Worm (Caenorhabditis elegans): ENCODE data around the gene gcy-22.

Gene gcy-22

DNA sequence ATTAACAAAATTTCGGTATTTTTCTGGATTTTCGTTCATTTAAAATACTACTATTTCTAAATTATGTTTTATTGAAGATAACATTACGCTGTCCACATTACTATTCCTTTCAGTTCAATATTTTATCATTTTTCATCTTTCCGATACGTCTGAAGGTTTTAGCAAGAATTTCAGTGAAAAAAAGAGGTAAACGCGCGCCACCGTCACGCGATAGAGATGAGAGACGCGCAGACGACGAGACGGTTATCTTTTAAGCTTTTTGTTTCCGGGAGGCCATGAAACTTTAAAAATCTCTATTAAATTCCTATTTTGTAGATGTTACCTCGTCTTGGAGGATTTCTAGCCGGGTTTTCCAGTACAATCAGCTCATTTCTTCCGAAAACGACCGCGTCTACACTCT lies 12.9 kb upstream of the gcy-22 start, which contains the start of gene mrps-12:
Gene mrps-12 (plus strand): TSS at position 316 of the 400 bp plus-strand sequence.
- TF ChIP-seq rnt-1 (tag; optimal IDR thresholded peaks at IDR 0.05) (peak; percentile 9), nhr-71 (tag; optimal IDR thresholded peaks at IDR 0.05) (peak; percentile 35), efl-1 (optimal IDR thresholded peaks at IDR 0.05) (peak; percentile 12 to 37), efl-1 (GFP tag; optimal IDR thresholded peaks at IDR 0.05 in 1 of 2) (peak in 1 of 2 experiments; percentile 29), hlh-4 (tag; optimal IDR thresholded peaks at IDR 0.05) (no peak), tlp-1 (tag; optimal IDR thresholded peaks at IDR 0.05) (no peak), lin-15B (tag; optimal IDR thresholded peaks at IDR 0.05) (peak; percentile 14), lin-35 (GFP tag; optimal IDR thresholded peaks at IDR 0.05) (peak; percentile 17 to 42), lsy-2 (tag; optimal IDR thresholded peaks at IDR 0.05) (peak; percentile 7 to 61), C04F5.9 (tag; optimal IDR thresholded peaks at IDR 0.05) (no peak), unc-30 (tag; optimal IDR thresholded peaks at IDR 0.05) (no peak), dpl-1 (GFP tag; optimal IDR thresholded peaks at IDR 0.05) (peak in 1 of 3 experiments; percentile 15)

DNA sequence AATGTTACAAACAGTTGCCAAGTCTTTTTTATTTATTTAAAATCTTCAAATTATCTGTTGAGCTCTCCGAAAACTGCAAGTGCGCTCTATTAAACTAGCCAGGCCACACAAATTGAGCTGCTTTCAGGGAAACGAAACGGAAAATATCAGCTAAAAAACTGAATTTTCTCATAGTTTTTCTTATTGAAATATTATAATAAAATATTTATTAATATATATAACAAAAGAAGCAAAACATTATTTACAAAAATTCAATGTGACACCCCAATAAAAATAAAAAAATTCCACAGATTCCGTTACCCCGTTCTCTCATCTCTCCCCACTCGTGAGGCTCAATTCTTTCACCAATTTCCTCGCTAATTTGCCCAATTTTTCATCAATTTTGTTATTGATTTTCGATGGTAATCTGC lies 7.7 kb upstream of the gcy-22 start:
- TF ChIP-seq ztf-4 (tag; optimal IDR thresholded peaks at IDR 0.05) (no peak), tbx-2 (tag; optimal IDR thresholded peaks at IDR 0.05) (peak; percentile 34), unc-62 (GFP tag; optimal IDR thresholded peaks at IDR 0.05) (no peak), isw-1 (GFP tag; IDR thresholded peaks at IDR 0.05) (peak; percentile 46; the same call in 1 of the 2 replicates), ceh-88 (GFP tag; IDR thresholded peaks at IDR 0.05) (peak; percentile 34; the same call in 1 of the 2 replicates), pax-3 (tag; optimal IDR thresholded peaks at IDR 0.05) (peak; percentile 60), efl-1 (optimal IDR thresholded peaks at IDR 0.05) (peak in 1 of 2 experiments; percentile 8), efl-1 (GFP tag; optimal IDR thresholded peaks at IDR 0.05 in 1 of 2) (peak in 1 of 2 experiments; percentile 6), lir-3 (tag; optimal IDR thresholded peaks at IDR 0.05; ENCODE audit: poor library complexity) (peak; percentile 37), lsy-2 (tag; optimal IDR thresholded peaks at IDR 0.05) (peak in 1 of 2 experiments; percentile 53), xbp-1 (tag; optimal IDR thresholded peaks at IDR 0.05) (peak; percentile 33), nhr-71 (tag; optimal IDR thresholded peaks at IDR 0.05) (peak; percentile 54), nhr-85 (tag) (peak; percentile 63), rnt-1 (tag; optimal IDR thresholded peaks at IDR 0.05) (no peak), fkh-8 (tag; optimal IDR thresholded peaks at IDR 0.05) (peak; percentile 40), unc-30 (tag; optimal IDR thresholded peaks at IDR 0.05) (no peak), C16A3.4 (tag; optimal IDR thresholded peaks at IDR 0.05) (peak; percentile 22), fkh-4 (tag; optimal IDR thresholded peaks at IDR 0.05; ENCODE audit: borderline replicate concordance) (no peak), nhr-47 (tag; optimal IDR thresholded peaks at IDR 0.05) (peak; percentile 58), ceh-82 (tag; optimal IDR thresholded peaks at IDR 0.05) (peak in 2 of 3 experiments; percentile 5 to 13), mep-1 (tag; optimal IDR thresholded peaks at IDR 0.05) (peak; percentile 19), nhr-90 (tag; optimal IDR thresholded peaks at IDR 0.05; ENCODE audit: poor library complexity) (peak; percentile 32), dpl-1 (GFP tag; optimal IDR thresholded peaks at IDR 0.05) (peak in 1 of 3 experiments; percentile 42), nhr-19 (GFP tag; conservative IDR thresholded peaks at IDR 0.05) (peak; percentile 16; the same call in 1 of the 2 replicates), efl-3 (GFP tag; optimal IDR thresholded peaks at IDR 0.05) (no peak), Y116A8C.19 (tag; optimal IDR thresholded peaks at IDR 0.05; ENCODE audit: borderline replicate concordance) (no peak), swsn-7 (tag; optimal IDR thresholded peaks at IDR 0.05) (peak; percentile 2), fos-1 (tag; optimal IDR thresholded peaks at IDR 0.05) (no peak), egl-13 (tag; optimal IDR thresholded peaks at IDR 0.05) (peak; percentile 4), vab-15 (tag; optimal IDR thresholded peaks at IDR 0.05) (no peak), unc-98 (GFP tag; IDR thresholded peaks at IDR 0.05) (peak; percentile 74), snu-23 (GFP tag; optimal IDR thresholded peaks at IDR 0.05) (peak; percentile 36), lin-14 (GFP tag; optimal IDR thresholded peaks at IDR 0.05) (peak; percentile 77), dsc-1 (tag; optimal IDR thresholded peaks at IDR 0.05) (no peak)

DNA sequence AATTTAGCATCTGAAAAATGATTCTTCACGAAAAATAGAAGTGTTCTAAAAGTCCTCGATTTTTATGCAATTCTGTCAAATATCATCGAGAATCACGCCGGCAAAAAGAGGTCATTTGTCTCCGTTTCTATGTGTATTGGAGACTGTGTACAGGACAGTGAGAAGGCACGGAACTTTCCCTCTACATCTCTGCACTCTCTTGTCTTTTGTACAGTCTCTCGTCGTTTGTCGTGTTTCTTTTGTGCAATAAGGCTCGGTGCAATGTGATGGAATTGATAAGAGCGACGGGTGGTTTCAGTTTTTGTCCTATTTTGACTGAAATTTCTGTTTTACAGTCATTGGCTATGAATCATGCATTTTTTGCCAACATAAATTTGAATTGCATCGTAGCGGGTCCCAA lies 7.0 kb upstream of the gcy-22 start:
- TF ChIP-seq nhr-71 (tag; optimal IDR thresholded peaks at IDR 0.05) (no peak), nhr-76 (tag; optimal IDR thresholded peaks at IDR 0.05) (no peak), tbx-2 (tag; optimal IDR thresholded peaks at IDR 0.05) (no peak), vab-15 (tag; optimal IDR thresholded peaks at IDR 0.05) (no peak), mep-1 (tag; optimal IDR thresholded peaks at IDR 0.05) (no peak), elt-2 (tag; optimal IDR thresholded peaks at IDR 0.05) (peak; percentile 40), ztf-4 (tag; optimal IDR thresholded peaks at IDR 0.05) (no peak), nhr-84 (tag; optimal IDR thresholded peaks at IDR 0.05) (no peak), lin-14 (GFP tag; optimal IDR thresholded peaks at IDR 0.05) (peak; percentile 21), blmp-1 (tag; optimal IDR thresholded peaks at IDR 0.05) (peak; percentile 58), C34B4.2 (tag; optimal IDR thresholded peaks at IDR 0.05) (no peak), lin-35 (GFP tag; optimal IDR thresholded peaks at IDR 0.05) (peak in 1 of 2 experiments; percentile 32), fkh-4 (tag; optimal IDR thresholded peaks at IDR 0.05; ENCODE audit: borderline replicate concordance) (no peak), sup-37 (GFP tag; optimal IDR thresholded peaks at IDR 0.05) (no peak), swsn-7 (tag; optimal IDR thresholded peaks at IDR 0.05) (no peak), nhr-85 (tag) (peak; percentile 34), nhr-28 (tag; optimal IDR thresholded peaks at IDR 0.05) (no peak), lsy-2 (tag; optimal IDR thresholded peaks at IDR 0.05) (peak in 1 of 2 experiments; percentile 31), zag-1 (tag; optimal IDR thresholded peaks at IDR 0.05) (no peak), nhr-47 (tag; optimal IDR thresholded peaks at IDR 0.05) (no peak), efl-3 (GFP tag; optimal IDR thresholded peaks at IDR 0.05) (no peak), ama-1 (optimal IDR thresholded peaks at IDR 0.05) (no peak), snu-23 (GFP tag; optimal IDR thresholded peaks at IDR 0.05) (peak; percentile 16)
